Worm (Caenorhabditis elegans) whole organism, L4/young adult: ENCODE results near the gene T10C6.7.
"Not testable (repeated sequence)": the region's sequence is repeated elsewhere in the genome, so short reads cannot be mapped to it uniquely, and the experiment has no call there.

ENCODE experiments used
- W03F9.2 ChIP-seq: fragments of 150-350 bp; optimal IDR thresholded peaks from 2 replicates; lab custom pipeline; 2014; ENCODE audit warnings: missing biosample characterization, missing genetic modification characterization
- dao-5 ChIP-seq: sonication (generic microtip); optimal IDR thresholded peaks from 2 replicates; lab custom pipeline; 2016; ENCODE audit warnings: missing genotype, missing genetic modification characterization, moderate library complexity, missing compliant biosample characterization
- him-1 ChIP-seq: sonication (generic microtip); optimal IDR thresholded peaks from 2 replicates; lab custom pipeline; 2016; ENCODE audit warnings: missing genotype, missing genetic modification reagents, missing genetic modification characterization, missing compliant biosample characterization

T10C6.7 gene

ce11 chrV:16049177-16049576, 17.7 kb upstream of the T10C6.7 start, which contains the start of gene best-12:
best-12 (plus strand) TSS chrV:16049477.
- TF ChIP-seq dao-5 (tag; lab: Kevin White, UChicago) (no peak), W03F9.2 (tag; lab: Kevin White, UChicago) (no peak), him-1 (tag; lab: Kevin White, UChicago) (no peak)

DNA sequence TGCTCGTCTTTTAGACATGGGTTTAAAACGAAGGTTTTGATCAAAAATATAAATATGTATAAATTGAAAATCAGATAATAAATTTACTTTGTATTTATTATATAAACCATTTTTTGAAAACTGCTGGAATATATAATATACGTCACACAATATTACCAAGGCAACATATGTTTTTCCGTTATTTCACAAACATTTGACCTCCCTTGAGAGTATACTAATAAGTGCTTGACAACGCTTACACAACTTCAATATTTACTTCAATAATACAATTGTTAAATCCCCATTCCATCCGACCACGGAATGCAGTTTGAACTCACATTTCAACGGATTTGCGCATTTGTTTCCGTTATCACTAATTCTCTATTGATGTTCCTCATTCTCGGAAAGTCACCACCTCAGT, 16.0 kb upstream of the T10C6.7 start, which contains the start of gene str-198:
Gene str-198, plus strand, starts transcription at position 301 of the 400 bp plus-strand sequence.
- no peak for TF ChIP-seq dao-5 (tag; lab: Kevin White, UChicago)
- no peak for TF ChIP-seq him-1 (tag; lab: Kevin White, UChicago)
- TF ChIP-seq W03F9.2 (tag; lab: Kevin White, UChicago): no peak

ce11 chrV:16047052-16047451, 15.5 kb upstream of the T10C6.7 start:
- TF ChIP-seq dao-5 (tag; lab: Kevin White, UChicago) (no peak), W03F9.2 (tag; lab: Kevin White, UChicago) (no peak), him-1 (tag; lab: Kevin White, UChicago) (no peak)

DNA sequence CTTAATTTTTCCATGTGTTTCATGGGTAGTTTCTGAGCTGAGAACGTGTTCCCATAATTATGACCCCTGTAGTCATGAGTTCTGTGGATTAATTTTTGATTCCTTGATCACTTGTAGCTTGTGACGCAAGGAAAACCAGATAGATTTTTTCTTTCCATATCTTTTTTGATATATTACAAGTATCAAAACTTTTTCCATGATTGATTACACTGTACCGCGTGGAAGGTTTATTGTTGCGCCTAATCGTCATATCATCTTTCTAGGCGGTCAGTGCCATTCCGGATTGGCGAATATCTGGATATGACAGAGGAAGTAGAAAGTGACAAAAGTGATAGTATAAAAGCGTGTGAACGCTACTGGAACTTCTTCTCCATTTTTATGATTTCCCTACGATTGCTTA, 15.1 kb upstream of the T10C6.7 start, which contains the start of gene ZK285.2:
Gene ZK285.2, plus strand, starts transcription at position 301 of the 400 bp plus-strand sequence.
- no peak for TF ChIP-seq him-1 (tag; lab: Kevin White, UChicago)
- TF ChIP-seq dao-5 (tag; lab: Kevin White, UChicago): no peak
- no peak for TF ChIP-seq W03F9.2 (tag; lab: Kevin White, UChicago)

DNA sequence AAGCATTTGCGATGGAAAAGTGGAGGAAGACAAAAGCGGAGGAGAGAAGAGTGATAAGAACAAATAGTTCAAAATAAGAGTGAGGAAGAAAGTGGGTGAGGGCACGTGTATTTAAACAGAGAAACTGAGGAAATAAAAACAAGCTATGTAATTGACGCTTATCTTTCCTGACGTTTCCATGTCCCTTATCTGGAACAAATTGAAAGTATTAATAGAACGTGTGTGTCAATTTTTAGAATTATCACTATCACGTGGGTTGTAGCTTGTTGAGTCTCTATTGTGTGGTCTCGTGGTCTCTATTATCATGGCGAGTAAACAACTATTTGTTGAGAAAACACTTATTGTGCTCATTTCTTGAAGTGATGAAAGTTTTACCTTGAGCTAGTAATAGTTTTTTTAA, 14.3 kb upstream of the T10C6.7 start, which contains the start of gene T10C6.15:
Gene T10C6.15, minus strand, starts transcription at position 104 of the 400 bp plus-strand sequence.
- TF ChIP-seq W03F9.2 (tag; lab: Kevin White, UChicago) (no peak), dao-5 (tag; lab: Kevin White, UChicago) (no peak), him-1 (tag; lab: Kevin White, UChicago) (no peak)

DNA sequence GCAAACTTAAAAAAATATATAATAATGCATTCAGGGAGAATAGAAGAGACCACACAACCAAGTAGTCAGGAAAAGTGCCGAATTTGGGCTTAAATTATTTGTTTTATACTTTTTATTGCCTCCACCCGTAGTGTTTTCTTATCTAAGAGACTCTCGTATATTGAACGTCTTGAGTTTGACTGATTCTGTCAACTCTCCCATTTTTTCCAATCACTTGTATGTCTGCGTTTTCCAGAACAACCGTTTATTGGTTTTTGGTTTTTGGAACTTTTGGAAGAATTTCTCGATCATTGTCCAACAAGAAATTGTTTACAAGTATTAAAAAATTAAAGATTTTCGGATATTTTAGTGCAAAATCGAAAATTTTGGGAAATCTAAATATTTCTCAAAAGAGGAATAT, 12.2 kb upstream of the T10C6.7 start:
- no peak for TF ChIP-seq W03F9.2 (tag; lab: Kevin White, UChicago)
- no peak for TF ChIP-seq him-1 (tag; lab: Kevin White, UChicago)
- TF ChIP-seq dao-5 (tag; lab: Kevin White, UChicago): no peak

- no peak for TF ChIP-seq dao-5 (tag; lab: Kevin White, UChicago)
- TF ChIP-seq him-1 (tag; lab: Kevin White, UChicago): no peak
- no peak for TF ChIP-seq W03F9.2 (tag; lab: Kevin White, UChicago)
Observed at ce11 chrV:16042743-16043014, 11.2 kb upstream of the T10C6.7 start.

ce11 chrV:16041925-16042742, 10.6 kb upstream of the T10C6.7 start, which contains the start of the genes his-2 and his-1:
his-2 (minus strand) TSS chrV:16042283.
his-1 (plus strand) TSS chrV:16042520.
- TF ChIP-seq W03F9.2, dao-5, him-1 (tag; lab: Kevin White, UChicago): not testable (repeated sequence)

DNA sequence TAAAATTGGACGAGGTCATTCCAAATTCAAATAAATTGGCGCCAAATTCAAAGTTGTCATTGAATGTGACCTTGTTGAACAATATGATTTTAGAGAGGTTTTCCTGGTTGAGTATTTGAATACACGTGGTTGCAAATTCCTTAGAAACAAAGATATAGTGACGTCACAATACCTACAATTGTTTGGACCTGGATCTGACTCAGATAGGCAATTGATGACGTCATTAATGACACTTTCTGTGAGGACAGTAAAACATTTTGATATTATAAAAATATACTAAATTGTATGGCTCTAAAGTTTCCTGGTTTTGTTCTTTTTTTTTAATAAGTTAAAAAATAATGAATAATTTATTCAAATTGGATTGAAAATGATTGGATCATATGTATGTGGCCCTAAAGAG, 9.9 kb upstream of the T10C6.7 start:
- TF ChIP-seq W03F9.2 (tag; lab: Kevin White, UChicago) (no peak), him-1 (tag; lab: Kevin White, UChicago) (no peak), dao-5 (tag; lab: Kevin White, UChicago) (no peak)

ce11 chrV:16040140-16040827, 8.8 kb upstream of the T10C6.7 start, which contains the start of the genes his-4 and his-3:
his-4 (minus strand) TSS chrV:16040515.
his-3 (plus strand) TSS chrV:16040808.
- TF ChIP-seq him-1, W03F9.2, dao-5 (tag; lab: Kevin White, UChicago): not testable (repeated sequence)

ce11 chrV:16036166-16036565, 4.7 kb upstream of the T10C6.7 start, which contains the start of gene T10C6.10:
T10C6.10 (plus strand) TSS chrV:16036413.
- TF ChIP-seq him-1 (tag; lab: Kevin White, UChicago): no peak
- no peak for TF ChIP-seq W03F9.2 (tag; lab: Kevin White, UChicago)
- no peak for TF ChIP-seq dao-5 (tag; lab: Kevin White, UChicago)

DNA sequence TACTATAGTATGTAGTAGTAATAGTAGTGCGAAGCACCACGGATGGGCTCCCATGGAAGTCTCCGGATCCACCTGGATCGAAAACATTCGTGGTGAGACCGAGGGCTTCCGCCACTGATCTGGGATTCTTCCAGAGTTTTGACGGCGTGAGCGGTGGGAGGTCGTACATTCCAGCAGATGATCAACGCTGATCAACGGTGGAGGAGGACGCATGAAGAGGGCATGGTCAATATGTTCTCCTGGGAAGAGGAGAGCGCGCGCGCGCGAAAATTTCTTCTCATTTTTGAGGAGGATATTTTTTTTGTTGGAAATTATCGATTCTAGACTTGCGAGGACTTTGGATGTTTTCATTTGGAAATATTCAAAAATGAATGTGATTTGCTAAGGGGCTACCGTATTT, 2.0 kb upstream of the T10C6.7 start:
- no peak for TF ChIP-seq dao-5 (tag; lab: Kevin White, UChicago)
- no peak for TF ChIP-seq W03F9.2 (tag; lab: Kevin White, UChicago)
- TF ChIP-seq him-1 (tag; lab: Kevin White, UChicago): no peak

- TF ChIP-seq him-1 (tag; lab: Kevin White, UChicago) (no peak), W03F9.2 (tag; lab: Kevin White, UChicago) (no peak), dao-5 (tag; lab: Kevin White, UChicago) (no peak)
Observed at ce11 chrV:16032761-16033160, 1.2 kb upstream of the T10C6.7 start, which contains the start of gene T10C6.16. T10C6.16 (minus strand) TSS chrV:16033005.
